Worm (Caenorhabditis elegans): ENCODE data around the gene scl-5.

scl-5 gene

DNA sequence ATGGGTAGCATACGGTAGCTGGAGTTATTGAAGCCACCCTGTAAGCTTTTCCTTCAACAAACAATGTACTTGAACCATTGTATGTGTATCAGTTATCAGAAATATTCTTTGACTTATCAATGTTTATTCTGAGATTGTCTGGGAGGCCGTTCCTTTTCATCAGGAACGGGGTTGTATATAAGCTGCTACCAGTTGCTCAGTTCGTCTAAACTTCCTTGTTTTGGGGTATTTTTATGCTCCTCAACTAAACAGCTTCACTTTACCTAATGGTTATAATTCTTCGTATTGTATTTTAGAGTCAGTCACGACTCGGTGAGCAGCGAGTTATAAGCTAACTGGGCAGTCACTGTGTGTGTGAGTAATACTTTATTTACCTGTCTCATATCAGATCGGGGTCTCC, 21.9 kb downstream of the scl-5 start:
- TF ChIP-seq mep-1 (tag; optimal IDR thresholded peaks at IDR 0.05) = no peak
- TF ChIP-seq lin-13 (tag; optimal IDR thresholded peaks at IDR 0.05) = no peak
- no peak for TF ChIP-seq ham-2 (GFP tag; optimal IDR thresholded peaks at IDR 0.05)
- no peak for TF ChIP-seq unc-120 (tag; optimal IDR thresholded peaks at IDR 0.05; ENCODE audit: poor library complexity, severe bottlenecking)
- no peak for TF ChIP-seq ceh-39 (tag; optimal IDR thresholded peaks at IDR 0.05)
- TF ChIP-seq nhr-12 (tag; optimal IDR thresholded peaks at IDR 0.05) = no peak
- no peak for TF ChIP-seq flh-1 (GFP tag; optimal IDR thresholded peaks at IDR 0.05)
- no peak for TF ChIP-seq sem-2 (GFP tag; optimal IDR thresholded peaks at IDR 0.05)
- no peak for TF ChIP-seq mls-2 (tag; optimal IDR thresholded peaks at IDR 0.05)

DNA sequence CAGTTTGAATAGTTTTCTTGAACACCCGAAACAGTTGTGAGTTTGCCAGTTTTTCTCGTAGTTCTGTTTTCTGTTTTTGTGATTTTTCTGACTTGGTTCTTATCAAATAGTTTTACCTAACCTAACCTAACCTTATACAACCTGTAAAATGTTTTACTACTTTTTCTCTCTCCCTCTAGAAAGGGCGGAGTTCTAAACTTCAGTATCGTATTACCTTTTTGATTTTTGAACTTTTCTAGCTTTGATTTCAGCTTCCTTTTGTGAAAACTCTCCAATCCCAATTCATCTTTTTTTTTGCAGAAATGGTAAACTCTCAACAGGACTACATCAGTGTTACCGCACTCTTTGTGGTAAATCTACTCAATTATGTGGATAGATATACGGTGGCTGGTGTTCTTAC, 22.9 kb downstream of the scl-5 start, which contains the start of gene spin-2:
Gene spin-2 (plus strand): TSS at position 301 of the 400 bp plus-strand sequence.
- TF ChIP-seq nhr-28 (tag; optimal IDR thresholded peaks at IDR 0.05) = no peak
- TF ChIP-seq ham-2 (GFP tag; optimal IDR thresholded peaks at IDR 0.05) = no peak
- TF ChIP-seq lin-13 (tag; optimal IDR thresholded peaks at IDR 0.05) = no peak
- no peak for TF ChIP-seq ces-1 (GFP tag; optimal IDR thresholded peaks at IDR 0.05)
- TF ChIP-seq ceh-39 (tag; optimal IDR thresholded peaks at IDR 0.05) = no peak
- no peak for TF ChIP-seq nhr-2 (tag; optimal IDR thresholded peaks at IDR 0.05)
- TF ChIP-seq drap-1 (GFP tag; optimal IDR thresholded peaks at IDR 0.05) = no peak
- TF ChIP-seq unc-62 (GFP tag; optimal IDR thresholded peaks at IDR 0.05) = no peak
- TF ChIP-seq mab-5 (tag; optimal IDR thresholded peaks at IDR 0.05) = no peak
- no peak for TF ChIP-seq M03D4.4 (tag; optimal IDR thresholded peaks at IDR 0.05)
- no peak for TF ChIP-seq lsy-2 (tag; optimal IDR thresholded peaks at IDR 0.05)
- no peak for TF ChIP-seq ztf-11 (tag; optimal IDR thresholded peaks at IDR 0.05)
- TF ChIP-seq unc-120 (tag; optimal IDR thresholded peaks at IDR 0.05; ENCODE audit: poor library complexity, severe bottlenecking) = no peak
- TF ChIP-seq zip-8 (tag; optimal IDR thresholded peaks at IDR 0.05) = no peak
- no peak for TF ChIP-seq ceh-83 (GFP tag; optimal IDR thresholded peaks at IDR 0.05)
- no peak for TF ChIP-seq mep-1 (tag; optimal IDR thresholded peaks at IDR 0.05)
- TF ChIP-seq cnd-1 (tag; optimal IDR thresholded peaks at IDR 0.05) = no peak
- no peak for TF ChIP-seq elt-1 (tag; optimal IDR thresholded peaks at IDR 0.05; ENCODE audit: borderline replicate concordance, insufficient read depth)
- TF ChIP-seq mls-2 (tag; optimal IDR thresholded peaks at IDR 0.05) = no peak

DNA sequence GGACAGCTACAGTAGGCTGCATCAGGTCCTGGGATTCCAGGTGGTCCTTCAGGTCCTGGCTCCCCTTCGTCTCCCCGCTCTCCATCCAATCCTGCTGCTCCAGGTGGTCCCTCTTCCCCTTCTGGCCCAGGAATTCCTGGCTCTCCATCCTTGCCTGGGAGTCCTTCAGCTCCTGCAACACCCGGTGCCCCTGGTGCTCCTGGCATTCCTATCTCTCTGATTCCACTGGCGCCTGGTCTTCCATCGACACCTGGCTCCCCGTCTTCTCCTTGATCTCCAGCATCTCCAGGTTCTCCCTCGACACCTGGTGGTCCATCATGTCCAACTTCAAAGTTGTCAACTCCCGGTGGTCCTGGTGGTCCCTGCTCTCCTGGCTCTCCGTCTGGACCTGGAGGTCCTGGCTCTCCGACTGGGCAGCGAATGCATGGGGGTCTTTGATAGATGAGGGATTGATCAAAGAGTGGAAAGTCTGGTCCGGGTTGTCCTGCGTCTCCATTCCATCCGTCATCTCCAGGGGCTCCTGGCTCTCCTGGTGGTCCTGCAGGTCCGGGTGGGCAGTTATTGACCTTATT, 25.9 kb downstream of the scl-5 start:
- TF ChIP-seq ceh-39 (tag; optimal IDR thresholded peaks at IDR 0.05) (no peak), nhr-76 (tag; optimal IDR thresholded peaks at IDR 0.05) (no peak), lsy-2 (tag; optimal IDR thresholded peaks at IDR 0.05) (no peak), sptf-1 (tag; optimal IDR thresholded peaks at IDR 0.05) (peak; percentile 16)

DNA sequence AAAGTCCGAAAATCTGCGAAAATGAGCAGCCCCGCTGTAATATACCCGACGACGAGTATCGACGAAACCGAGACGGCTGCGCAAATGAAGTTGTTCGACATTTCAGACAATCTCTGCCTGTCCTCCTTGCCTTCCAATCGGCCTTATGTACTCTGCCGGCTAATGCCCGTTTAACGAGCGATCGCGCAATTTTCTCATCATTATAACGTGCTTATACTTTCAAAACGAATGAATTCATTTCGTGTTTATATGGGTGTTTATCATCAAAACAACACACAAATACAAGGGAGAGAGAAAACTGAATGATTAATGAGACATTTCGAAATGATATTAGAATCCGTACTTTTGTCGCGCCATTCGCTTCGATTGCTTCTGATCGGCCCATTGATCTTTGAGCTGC, 27.2 kb downstream of the scl-5 start, which contains the start of gene col-132:
Gene col-132 (minus strand): TSS at position 101 of the 400 bp plus-strand sequence.
- TF ChIP-seq drap-1 (GFP tag; optimal IDR thresholded peaks at IDR 0.05) (no peak), tbx-8 (GFP tag; optimal IDR thresholded peaks at IDR 0.05) (no peak), ham-2 (GFP tag; optimal IDR thresholded peaks at IDR 0.05) (no peak), nhr-2 (tag; optimal IDR thresholded peaks at IDR 0.05) (no peak)

DNA sequence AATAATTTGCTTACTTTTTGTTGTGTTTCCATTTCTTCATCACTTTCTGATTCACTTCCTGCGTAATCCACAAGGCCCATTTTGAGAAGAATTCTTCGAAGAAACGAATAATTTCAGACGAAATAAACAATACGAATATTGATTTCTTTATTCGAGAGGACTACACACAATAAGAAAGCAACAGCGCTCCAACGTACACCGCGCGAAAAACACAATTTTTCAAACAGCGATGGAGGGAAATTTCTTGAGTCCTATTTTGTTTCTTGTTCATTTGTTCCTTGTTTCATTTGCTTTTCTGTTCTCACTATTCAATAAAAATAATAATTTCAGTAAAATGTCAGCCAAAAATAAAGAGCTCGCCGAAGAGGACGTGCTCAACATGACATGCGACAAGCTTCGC, 29.9 kb downstream of the scl-5 start, which contains the start of the genes prcc-1 and C39E9.12:
Gene prcc-1 (minus strand): TSS at position 119 of the 400 bp plus-strand sequence.
Gene C39E9.12 (plus strand): TSS at position 331 of the 400 bp plus-strand sequence.
- no peak for TF ChIP-seq ceh-43 (GFP tag; optimal IDR thresholded peaks at IDR 0.05)
- TF ChIP-seq nhr-2 (tag; optimal IDR thresholded peaks at IDR 0.05) = no peak
- TF ChIP-seq blmp-1 (tag; optimal IDR thresholded peaks at IDR 0.05) = no peak
- TF ChIP-seq elt-3 (tag; optimal IDR thresholded peaks at IDR 0.05) = no peak
- TF ChIP-seq ceh-39 (tag; optimal IDR thresholded peaks at IDR 0.05) = peak; percentile 76
- no peak for TF ChIP-seq sem-2 (GFP tag; optimal IDR thresholded peaks at IDR 0.05)
- TF ChIP-seq pha-4 (tag; optimal IDR thresholded peaks at IDR 0.05) = peak; percentile 25
- peak; percentile 68 for TF ChIP-seq mep-1 (tag; optimal IDR thresholded peaks at IDR 0.05)
- TF ChIP-seq unc-120 (tag; optimal IDR thresholded peaks at IDR 0.05; ENCODE audit: poor library complexity, severe bottlenecking) = no peak
- TF ChIP-seq elt-1 (tag; optimal IDR thresholded peaks at IDR 0.05; ENCODE audit: borderline replicate concordance, insufficient read depth) = no peak
- TF ChIP-seq sptf-1 (tag; optimal IDR thresholded peaks at IDR 0.05) = no peak
- TF ChIP-seq lin-13 (tag; optimal IDR thresholded peaks at IDR 0.05) = no peak
- TF ChIP-seq nhr-28 (tag; optimal IDR thresholded peaks at IDR 0.05) = no peak
- no peak for TF ChIP-seq snpc-4 (tag; optimal IDR thresholded peaks at IDR 0.05)
- TF ChIP-seq unc-39 (tag; optimal IDR thresholded peaks at IDR 0.05) = no peak
- TF ChIP-seq lsy-2 (tag; optimal IDR thresholded peaks at IDR 0.05) = peak; percentile 71
- TF ChIP-seq ham-2 (GFP tag; optimal IDR thresholded peaks at IDR 0.05) = no peak
- TF ChIP-seq nhr-76 (tag; optimal IDR thresholded peaks at IDR 0.05) = no peak
- TF ChIP-seq unc-62 (GFP tag; optimal IDR thresholded peaks at IDR 0.05) = peak; percentile 33
- no peak for TF ChIP-seq ces-1 (GFP tag; optimal IDR thresholded peaks at IDR 0.05)
- TF ChIP-seq tbx-8 (GFP tag; optimal IDR thresholded peaks at IDR 0.05) = no peak
- TF ChIP-seq ceh-83 (GFP tag; optimal IDR thresholded peaks at IDR 0.05) = no peak
- TF ChIP-seq zip-8 (tag; optimal IDR thresholded peaks at IDR 0.05) = no peak
- no peak for TF ChIP-seq mab-5 (tag; optimal IDR thresholded peaks at IDR 0.05)
- no peak for TF ChIP-seq bed-3 (GFP tag; optimal IDR thresholded peaks at IDR 0.05)
- no peak for TF ChIP-seq M03D4.4 (tag; optimal IDR thresholded peaks at IDR 0.05)
- no peak for TF ChIP-seq drap-1 (GFP tag; optimal IDR thresholded peaks at IDR 0.05)
- TF ChIP-seq ztf-11 (tag; optimal IDR thresholded peaks at IDR 0.05) = no peak
- no peak for TF ChIP-seq cnd-1 (tag; optimal IDR thresholded peaks at IDR 0.05)
- no peak for TF ChIP-seq lin-32 (GFP tag; optimal IDR thresholded peaks at IDR 0.05)
- TF ChIP-seq nhr-12 (tag; optimal IDR thresholded peaks at IDR 0.05) = no peak
- no peak for TF ChIP-seq flh-1 (GFP tag; optimal IDR thresholded peaks at IDR 0.05)
- TF ChIP-seq nhr-237 (tag; optimal IDR thresholded peaks at IDR 0.05) = peak; percentile 70
- peak; percentile 61 for TF ChIP-seq hlh-1 (tag; optimal IDR thresholded peaks at IDR 0.05)
- no peak for TF ChIP-seq mls-2 (tag; optimal IDR thresholded peaks at IDR 0.05)
